Fruit fly (Drosophila melanogaster) whole organism, embryonic: ENCODE data around the gene CG43707.

Source experiments
- Antp ChIP-seq: fragments of 200-800 bp; sonication (Bioruptor generic); optimal IDR thresholded peaks from 3 replicates; lab custom pipeline; 2016; ENCODE audit warnings: missing biosample characterization, missing genetic modification characterization
- Bgb ChIP-seq: fragments of 200-800 bp; sonication (Bioruptor generic); IDR thresholded peaks from 2 replicates; pipeline ENCODE4 v1.3.6; 2022; ENCODE audit warnings: missing biosample characterization, missing genetic modification characterization; ENCODE audit not compliant: partially characterized antibody
- CG10147 ChIP-seq: fragments of 200-800 bp; sonication (Bioruptor generic); optimal IDR thresholded peaks from 2 replicates; lab custom pipeline; 2019; ENCODE audit warnings: missing biosample characterization, mild to moderate bottlenecking, missing genetic modification characterization, moderate library complexity
- CG10267 ChIP-seq: fragments of 200-800 bp; sonication (Bioruptor generic); optimal IDR thresholded peaks from 2 replicates; lab custom pipeline; 2018; ENCODE audit warnings: missing biosample characterization, mild to moderate bottlenecking, missing genetic modification characterization, moderate library complexity
- CG12071 ChIP-seq: fragments of 200-800 bp; sonication (Bioruptor generic); optimal IDR thresholded peaks from 3 replicates; lab custom pipeline; 2018; ENCODE audit warnings: missing biosample characterization, mild to moderate bottlenecking, missing genetic modification characterization
- CG14710 ChIP-seq: fragments of 200-800 bp; sonication (Bioruptor generic); optimal IDR thresholded peaks from 3 replicates; lab custom pipeline; 2019; ENCODE audit warnings: missing biosample characterization, mild to moderate bottlenecking, missing genetic modification characterization, moderate library complexity
- CG1603 ChIP-seq: fragments of 200-800 bp; sonication (Bioruptor generic); optimal IDR thresholded peaks from 2 replicates; lab custom pipeline; 2019; ENCODE audit warnings: missing biosample characterization, mild to moderate bottlenecking, missing genetic modification characterization, moderate library complexity
- CG18262 ChIP-seq: fragments of 200-800 bp; optimal IDR thresholded peaks from 3 replicates; lab custom pipeline; 2019; ENCODE audit warnings: missing biosample characterization, mild to moderate bottlenecking, missing genetic modification characterization, moderate library complexity
- CG2199 ChIP-seq: fragments of 200-800 bp; sonication (Bioruptor generic); IDR thresholded peaks from 3 replicates; pipeline ENCODE4 v1.3.6; 2022; ENCODE audit warnings: missing biosample characterization, missing genetic modification characterization
- CG3065 ChIP-seq: fragments of 200-800 bp; sonication (Bioruptor generic); optimal IDR thresholded peaks from 2 replicates; lab custom pipeline; 2016; ENCODE audit warnings: missing biosample characterization, missing genetic modification characterization
- CG31388 ChIP-seq: fragments of 200-800 bp; sonication (Bioruptor generic); optimal IDR thresholded peaks from 2 replicates; lab custom pipeline; 2016; ENCODE audit warnings: missing biosample characterization, missing genetic modification characterization
- CG31441 ChIP-seq: fragments of 200-800 bp; sonication (Bioruptor generic); IDR thresholded peaks from 2 replicates; pipeline ENCODE4 v1.3.6; 2022; ENCODE audit warnings: missing biosample characterization, missing genetic modification characterization
- CG3281 ChIP-seq: fragments of 200-800 bp; sonication (Bioruptor generic); optimal IDR thresholded peaks from 3 replicates; lab custom pipeline; 2017; ENCODE audit warnings: missing biosample characterization, mild to moderate bottlenecking, missing genetic modification characterization
- CG33557 ChIP-seq: fragments of 200-800 bp; sonication (Bioruptor generic); optimal IDR thresholded peaks from 2 replicates; lab custom pipeline; 2019; ENCODE audit warnings: missing biosample characterization, mild to moderate bottlenecking, missing genetic modification characterization, moderate library complexity
- CG34376 ChIP-seq: fragments of 200-800 bp; sonication (Bioruptor generic); optimal IDR thresholded peaks from 2 replicates; lab custom pipeline; 2018; ENCODE audit warnings: missing biosample characterization, mild to moderate bottlenecking, missing genetic modification characterization
- CG34422 ChIP-seq: fragments of 200-800 bp; sonication (Bioruptor generic); IDR thresholded peaks from 3 replicates; pipeline ENCODE4 v1.3.6; 2022; ENCODE audit warnings: missing biosample characterization, missing genetic modification characterization
- CG6765 ChIP-seq: fragments of 200-800 bp; sonication (Bioruptor generic); optimal IDR thresholded peaks from 3 replicates; lab custom pipeline; 2017; ENCODE audit warnings: missing biosample characterization, mild to moderate bottlenecking, missing genetic modification characterization
- CG7963 ChIP-seq: fragments of 200-800 bp; sonication (Bioruptor generic); IDR thresholded peaks from 3 replicates; pipeline ENCODE4 v1.3.6; 2022; ENCODE audit warnings: missing biosample characterization, missing genetic modification characterization; ENCODE audit not compliant: partially characterized antibody
- CG8089 ChIP-seq: fragments of 200-800 bp; sonication (Bioruptor generic); optimal IDR thresholded peaks from 3 replicates; lab custom pipeline; 2016; ENCODE audit warnings: missing biosample characterization, missing genetic modification characterization
- CG8290 ChIP-seq, 3 experiments: fragments of 200-800 bp; sonication (Bioruptor generic); optimal IDR thresholded peaks; 2 replicates each; lab custom pipeline; 2016 to 2019; ENCODE audit warnings: missing biosample characterization in 3 of 3, missing genetic modification characterization in 3 of 3, mild to moderate bottlenecking in 2 of 3, moderate library complexity in 1 of 3
- CoRest ChIP-seq: fragments of 200-800 bp; sonication (Bioruptor generic); optimal IDR thresholded peaks from 3 replicates; lab custom pipeline; 2018; ENCODE audit warnings: missing biosample characterization, mild to moderate bottlenecking, missing genetic modification characterization, moderate library complexity
- D19A ChIP-seq: fragments of 200-800 bp; optimal IDR thresholded peaks from 3 replicates; lab custom pipeline; 2019; ENCODE audit warnings: missing biosample characterization, mild to moderate bottlenecking, missing genetic modification characterization, moderate library complexity
- Dll ChIP-seq: fragments of 200-800 bp; sonication (Bioruptor generic); IDR thresholded peaks from 4 replicates; pipeline ENCODE4 v1.3.6; 2022; ENCODE audit warnings: missing biosample characterization, missing genetic modification characterization; ENCODE audit not compliant: partially characterized antibody
- Eip74EF ChIP-seq, 2 experiments: fragments of 200-800 bp in 1 of 2; fragments of >200 bp in 1 of 2; sonication (Bioruptor generic) in 1 of 2; optimal IDR thresholded peaks; 2 replicates each; lab custom pipeline; 2017 to 2019; ENCODE audit warnings: missing biosample characterization in 2 of 2, missing genetic modification characterization in 2 of 2, mild to moderate bottlenecking in 1 of 2, moderate library complexity in 1 of 2
- Fer2 ChIP-seq: fragments of 200-800 bp; sonication (Bioruptor generic); optimal IDR thresholded peaks from 2 replicates; lab custom pipeline; 2018; ENCODE audit warnings: missing biosample characterization, mild to moderate bottlenecking, missing genetic modification characterization, moderate library complexity
- HmgD ChIP-seq: fragments of 200-800 bp; sonication (Bioruptor generic); optimal IDR thresholded peaks from 3 replicates; lab custom pipeline; 2016; ENCODE audit warnings: missing biosample characterization, missing genetic modification characterization
- Hmx ChIP-seq: fragments of 200-800 bp; sonication (Bioruptor generic); optimal IDR thresholded peaks from 2 replicates; lab custom pipeline; 2016; ENCODE audit warnings: missing biosample characterization, missing genetic modification characterization
- Kr ChIP-seq: fragments of 200-800 bp; sonication (Bioruptor generic); optimal IDR thresholded peaks from 2 replicates; lab custom pipeline; 2017; ENCODE audit warnings: missing biosample characterization, mild to moderate bottlenecking, missing genetic modification characterization
- Mad ChIP-seq: fragments of 200-800 bp; sonication (Bioruptor generic); optimal IDR thresholded peaks from 2 replicates; lab custom pipeline; 2016; ENCODE audit warnings: missing biosample characterization, missing genetic modification characterization
- NK7.1 ChIP-seq: fragments of 200-800 bp; sonication (Bioruptor generic); optimal IDR thresholded peaks from 3 replicates; lab custom pipeline; 2016; ENCODE audit warnings: missing biosample characterization, missing genetic modification characterization
- Neu2 ChIP-seq: fragments of 200-800 bp; sonication (Bioruptor generic); optimal IDR thresholded peaks from 3 replicates; lab custom pipeline; 2016; ENCODE audit warnings: missing biosample characterization, missing genetic modification characterization, borderline replicate concordance
- Nf-YA ChIP-seq: fragments of 200-800 bp; sonication (Bioruptor generic); IDR thresholded peaks from 2 replicates; pipeline ENCODE4 v1.3.6; 2022; ENCODE audit warnings: missing biosample characterization, missing genetic modification characterization
- Ssrp ChIP-seq: fragments of 200-800 bp; sonication (Bioruptor generic); optimal IDR thresholded peaks from 2 replicates; lab custom pipeline; 2018; ENCODE audit warnings: missing biosample characterization, mild to moderate bottlenecking, missing genetic modification characterization, moderate library complexity
- Vsx1 ChIP-seq: fragments of 200-800 bp; sonication (Bioruptor generic); optimal IDR thresholded peaks from 2 replicates; lab custom pipeline; 2017; ENCODE audit warnings: missing biosample characterization, mild to moderate bottlenecking, missing genetic modification characterization, missing genetic modification reagents
- ara ChIP-seq: fragments of 200-800 bp; sonication (Bioruptor generic); IDR thresholded peaks from 2 replicates; pipeline ENCODE4 v1.3.6; 2022; ENCODE audit warnings: missing biosample characterization, missing genetic modification characterization
- ase ChIP-seq: fragments of 200-800 bp; sonication (Bioruptor generic); IDR thresholded peaks from 3 replicates; pipeline ENCODE4 v1.3.6; 2022; ENCODE audit warnings: missing biosample characterization, missing genetic modification characterization
- cas ChIP-seq: fragments of 200-800 bp; sonication (Bioruptor generic); IDR thresholded peaks from 2 replicates; pipeline ENCODE4 v1.3.6; 2022; ENCODE audit warnings: missing biosample characterization, missing genetic modification characterization
- chm ChIP-seq: fragments of 200-800 bp; sonication (Bioruptor generic); IDR thresholded peaks from 2 replicates; pipeline ENCODE4 v1.3.6; 2022; ENCODE audit warnings: missing biosample characterization, missing genetic modification characterization
- dmrt99B ChIP-seq: fragments of 200-800 bp; sonication (Bioruptor generic); optimal IDR thresholded peaks from 2 replicates; lab custom pipeline; 2018; ENCODE audit warnings: missing biosample characterization, mild to moderate bottlenecking, missing genetic modification characterization, moderate library complexity
- jumu ChIP-seq: fragments of 200-800 bp; sonication (Bioruptor generic); optimal IDR thresholded peaks from 3 replicates; lab custom pipeline; 2016; ENCODE audit warnings: missing biosample characterization, missing genetic modification characterization
- mam ChIP-seq: fragments of 200-800 bp; sonication (Bioruptor generic); optimal IDR thresholded peaks from 3 replicates; lab custom pipeline; 2016; ENCODE audit warnings: missing biosample characterization, missing genetic modification characterization
- nau ChIP-seq: fragments of 200-800 bp; sonication (Bioruptor generic); optimal IDR thresholded peaks from 3 replicates; lab custom pipeline; 2017; ENCODE audit warnings: missing biosample characterization, mild to moderate bottlenecking, missing genetic modification characterization, missing genetic modification reagents
- pnt ChIP-seq: fragments of 200-800 bp; sonication (Bioruptor generic); optimal IDR thresholded peaks from 3 replicates; lab custom pipeline; 2016; ENCODE audit warnings: missing biosample characterization, missing genetic modification characterization
- psq ChIP-seq: fragments of 200-800 bp; sonication (Bioruptor generic); optimal IDR thresholded peaks from 2 replicates; lab custom pipeline; 2017; ENCODE audit warnings: missing biosample characterization, missing genetic modification characterization
- ranshi ChIP-seq: fragments of 200-800 bp; sonication (Bioruptor generic); IDR thresholded peaks from 2 replicates; pipeline ENCODE4 v1.3.6; 2022; ENCODE audit warnings: missing biosample characterization, missing genetic modification characterization
- slbo ChIP-seq: fragments of 200-800 bp; sonication (Bioruptor generic); IDR thresholded peaks from 2 replicates; pipeline ENCODE4 v1.3.6; 2022; ENCODE audit warnings: missing biosample characterization, missing genetic modification characterization
- tin ChIP-seq: fragments of 200-800 bp; sonication (Bioruptor generic); optimal IDR thresholded peaks from 3 replicates; lab custom pipeline; 2016; ENCODE audit warnings: missing biosample characterization, missing genetic modification characterization

The CG43707 gene

DNA sequence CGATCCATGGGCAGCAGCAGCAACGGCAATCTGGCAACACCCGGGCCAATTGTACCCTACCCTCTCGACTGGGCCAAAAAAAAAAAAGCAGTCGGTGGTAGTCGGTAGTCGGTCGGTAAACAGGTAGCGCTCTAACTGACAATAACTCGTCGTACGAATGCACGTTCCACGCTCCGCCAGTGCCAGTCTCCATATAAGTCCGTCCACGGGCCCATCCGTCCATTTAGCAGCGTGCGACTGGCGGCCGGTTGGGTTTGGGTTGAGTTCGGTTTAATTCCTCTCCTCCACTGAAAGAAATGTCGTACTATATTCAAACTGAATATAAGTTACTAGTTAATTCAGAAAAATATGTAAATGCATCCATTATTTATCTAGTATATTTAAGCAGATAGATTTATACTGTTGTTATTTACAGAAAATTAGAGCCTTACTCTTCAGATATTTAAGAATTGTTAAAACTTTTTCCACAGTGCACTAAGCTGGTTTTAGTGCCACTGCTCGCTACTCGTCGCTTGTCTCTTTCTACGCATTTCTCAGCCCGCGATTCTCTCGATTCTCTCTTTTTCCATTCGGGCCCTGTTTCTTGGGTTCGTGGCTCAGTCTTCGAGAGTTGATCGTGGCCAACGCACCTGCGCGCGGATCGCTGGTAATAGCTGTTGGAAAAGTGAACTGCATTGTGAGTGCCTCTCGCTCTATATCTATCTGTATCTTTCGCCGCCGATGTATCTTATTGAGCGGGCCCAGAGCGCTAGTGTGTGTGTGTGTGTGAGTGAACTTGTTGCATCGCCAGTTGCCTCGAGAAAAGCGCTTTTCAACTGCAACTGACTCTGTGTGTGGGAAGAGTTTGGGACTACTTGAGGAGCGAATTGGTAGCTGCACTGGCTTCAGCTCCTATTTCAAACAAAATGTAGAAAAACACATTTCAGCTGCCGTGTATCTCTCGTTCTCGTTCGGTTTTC is 14.3 kb downstream of the CG43707 start, which contains the start of gene bowl (continued):
- TF ChIP-seq CG33557 (GFP tag; lab: Kevin White, UChicago) = peak; percentile 97
- TF ChIP-seq nau (GFP tag; lab: Kevin White, UChicago) = peak; percentile 91
- TF ChIP-seq CG10267 = peak; percentile 93
- TF ChIP-seq pnt (GFP tag; lab: Kevin White, UChicago) = peak; percentile 91
- peak; percentile 96 for TF ChIP-seq ranshi
- TF ChIP-seq CG34376 (GFP tag; lab: Kevin White, UChicago) = peak; percentile 19
- TF ChIP-seq Neu2 (GFP tag; lab: Kevin White, UChicago) = peak; percentile 75
- peak; percentile 86 for TF ChIP-seq CG31441 (GFP tag; lab: Robert Waterston, UW)
- TF ChIP-seq dmrt99B = peak; percentile 95
- peak; percentile 92 for TF ChIP-seq mam (GFP tag; lab: Kevin White, UChicago)
- TF ChIP-seq Nf-YA (GFP tag; lab: Robert Waterston, UW) = peak; percentile 91
- peak; percentile 83 for TF ChIP-seq CG10147 (GFP tag; lab: Kevin White, UChicago)
- peak; percentile 90 for TF ChIP-seq CG8089 (GFP tag; lab: Kevin White, UChicago)
- TF ChIP-seq CG6765 (GFP tag; lab: Kevin White, UChicago) = peak; percentile 81
- TF ChIP-seq NK7.1 = peak; percentile 92
- peak; percentile 11; the same call in 1 of the 3 replicates for TF ChIP-seq CG2199 (GFP tag; lab: Robert Waterston, UW)
- peak; percentile 95 for TF ChIP-seq chm
- peak; percentile 38 for TF ChIP-seq Fer2 (tag; lab: Kevin White, UChicago)
- peak; percentile 96 for TF ChIP-seq CG18262 (tag; lab: Kevin White, UChicago)
- peak; percentile 67 for TF ChIP-seq HmgD (GFP tag; lab: Kevin White, UChicago)
- peak; percentile 95 for TF ChIP-seq tin (GFP tag; lab: Kevin White, UChicago)
- TF ChIP-seq Vsx1 = peak; percentile 90
- TF ChIP-seq CG3281 (GFP tag; lab: Kevin White, UChicago) = peak; percentile 86
- peak; percentile 92 for TF ChIP-seq jumu (GFP tag; lab: Kevin White, UChicago)
- TF ChIP-seq psq = peak; percentile 91
- TF ChIP-seq Ssrp (tag; lab: Kevin White, UChicago) = peak; percentile 95
- peak; percentile 90 for TF ChIP-seq Hmx (GFP tag; lab: Kevin White, UChicago)
- TF ChIP-seq cas = peak; percentile 90
- peak; percentile 68 for TF ChIP-seq CG12071
- TF ChIP-seq Bgb (GFP tag; lab: Robert Waterston, UW) = peak; percentile 41; the same call in 1 of the 2 replicates
- peak; percentile 75 for TF ChIP-seq CG31388
- peak; percentile 97 for TF ChIP-seq slbo
- TF ChIP-seq Dll = no peak
- TF ChIP-seq CoRest (tag; lab: Kevin White, UChicago) = peak; percentile 92
- peak; percentile 59 for TF ChIP-seq Kr (GFP tag; lab: Kevin White, UChicago)
- peak; percentile 94 for TF ChIP-seq CG8290 (GFP tag; optimal IDR thresholded peaks at IDR 0.05; lab: Kevin White, UChicago)
- TF ChIP-seq CG8290 (tag; optimal IDR thresholded peaks at IDR 0.05; lab: Kevin White, UChicago) = peak; percentile 48 to 71
- peak; percentile 92 for TF ChIP-seq Mad
- peak; percentile 81 for TF ChIP-seq Antp (GFP tag; lab: Kevin White, UChicago)
- no peak for TF ChIP-seq CG7963 (GFP tag; lab: Robert Waterston, UW)
- TF ChIP-seq CG14710 (tag; lab: Kevin White, UChicago) = peak; percentile 91
- TF ChIP-seq D19A = peak; percentile 89
- peak; percentile 90 for TF ChIP-seq CG3065 (GFP tag; lab: Kevin White, UChicago)
- TF ChIP-seq ase (GFP tag; lab: Robert Waterston, UW) = peak; percentile 94
- peak; percentile 96 for TF ChIP-seq CG1603 (tag; lab: Kevin White, UChicago)
- TF ChIP-seq Eip74EF (GFP tag; optimal IDR thresholded peaks at IDR 0.05; lab: Kevin White, UChicago) = peak in 1 of 2 experiments; percentile 86
- TF ChIP-seq CG34422 (GFP tag; lab: Robert Waterston, UW) = peak; percentile 97
- TF ChIP-seq ara (GFP tag; lab: Robert Waterston, UW) = peak; percentile 97
